Fruit fly (Drosophila melanogaster) whole organism, embryonic: ENCODE results near the gene CG4004.
A peak's percentile ranks its signal among the peaks of the same experiment; 100 is the strongest.

Experiments used
- Asciz ChIP-seq: fragments of 200-800 bp; sonication (Bioruptor generic); optimal IDR thresholded peaks from 2 replicates; lab custom pipeline; 2017; ENCODE audit warnings: missing biosample characterization, mild to moderate bottlenecking, missing genetic modification characterization, missing genetic modification reagents
- Blimp-1 ChIP-seq: fragments of 200-800 bp; sonication (Bioruptor generic); optimal IDR thresholded peaks from 3 replicates; lab custom pipeline; 2018; ENCODE audit warnings: missing biosample characterization, missing genetic modification characterization, mild to moderate bottlenecking, moderate library complexity, missing genetic modification reagents
- CG10147 ChIP-seq: fragments of 200-800 bp; sonication (Bioruptor generic); optimal IDR thresholded peaks from 2 replicates; lab custom pipeline; 2019; ENCODE audit warnings: missing biosample characterization, mild to moderate bottlenecking, missing genetic modification characterization, moderate library complexity
- CG10543 ChIP-seq: fragments of 200-800 bp; sonication (Bioruptor generic); optimal IDR thresholded peaks from 3 replicates; lab custom pipeline; 2017; ENCODE audit warnings: missing biosample characterization, mild to moderate bottlenecking, missing genetic modification characterization, moderate library complexity
- CG10654 ChIP-seq: fragments of 200-800 bp; sonication (Bioruptor generic); optimal IDR thresholded peaks from 2 replicates; lab custom pipeline; 2016; ENCODE audit warnings: missing biosample characterization, missing genetic modification characterization
- CG12769 ChIP-seq: fragments of 200-800 bp; sonication (Bioruptor generic); optimal IDR thresholded peaks from 2 replicates; lab custom pipeline; 2019; ENCODE audit warnings: missing biosample characterization, mild to moderate bottlenecking, missing genetic modification characterization, moderate library complexity
- CG13287 ChIP-seq: fragments of 200-800 bp; sonication (Bioruptor generic); IDR thresholded peaks from 2 replicates; pipeline ENCODE4 v1.3.6; 2022; ENCODE audit warnings: missing biosample characterization, missing genetic modification characterization; ENCODE audit not compliant: partially characterized antibody
- CG13894 ChIP-seq: fragments of 200-800 bp; sonication (Bioruptor generic); optimal IDR thresholded peaks from 3 replicates; lab custom pipeline; 2018; ENCODE audit warnings: missing biosample characterization, mild to moderate bottlenecking, missing genetic modification characterization, moderate library complexity
- CG14710 ChIP-seq: fragments of 200-800 bp; sonication (Bioruptor generic); optimal IDR thresholded peaks from 3 replicates; lab custom pipeline; 2019; ENCODE audit warnings: missing biosample characterization, mild to moderate bottlenecking, missing genetic modification characterization, moderate library complexity
- CG14965 ChIP-seq: fragments of 200-800 bp; sonication (Bioruptor generic); optimal IDR thresholded peaks from 2 replicates; lab custom pipeline; 2016; ENCODE audit warnings: missing biosample characterization, missing genetic modification characterization, borderline replicate concordance
- CG15011 ChIP-seq: fragments of 200-800 bp; sonication (Bioruptor generic); optimal IDR thresholded peaks from 3 replicates; lab custom pipeline; 2018; ENCODE audit warnings: missing biosample characterization, mild to moderate bottlenecking, missing genetic modification characterization
- CG17328 ChIP-seq: fragments of 200-800 bp; sonication (Bioruptor generic); IDR thresholded peaks from 2 replicates; pipeline ENCODE4 v1.3.6; 2022; ENCODE audit warnings: missing biosample characterization, missing genetic modification characterization
- CG17912 ChIP-seq: fragments of 200-800 bp; sonication (Bioruptor generic); optimal IDR thresholded peaks from 2 replicates; lab custom pipeline; 2018; ENCODE audit warnings: missing biosample characterization, mild to moderate bottlenecking, missing genetic modification characterization
- CG1832 ChIP-seq: fragments of 200-800 bp; sonication (Bioruptor generic); optimal IDR thresholded peaks from 2 replicates; lab custom pipeline; 2017; ENCODE audit warnings: missing biosample characterization, mild to moderate bottlenecking, missing genetic modification characterization, inconsistent platforms
- CG18476 ChIP-seq: fragments of 200-800 bp; sonication (Bioruptor generic); optimal IDR thresholded peaks from 2 replicates; lab custom pipeline; 2016; ENCODE audit warnings: missing biosample characterization, mild to moderate bottlenecking, missing genetic modification characterization
- CG2889 ChIP-seq: fragments of 200-800 bp; sonication (Bioruptor generic); IDR thresholded peaks from 3 replicates; pipeline ENCODE4 v1.3.6; 2022; ENCODE audit warnings: missing biosample characterization, missing genetic modification characterization
- CG33213 ChIP-seq: fragments of 200-800 bp; sonication (Bioruptor generic); optimal IDR thresholded peaks from 3 replicates; lab custom pipeline; 2016; ENCODE audit warnings: missing biosample characterization, missing genetic modification characterization
- CG3838 ChIP-seq: fragments of 200-800 bp; sonication (Bioruptor generic); optimal IDR thresholded peaks from 3 replicates; lab custom pipeline; 2016; ENCODE audit warnings: missing biosample characterization, missing genetic modification characterization
- CG3847 ChIP-seq: fragments of 200-800 bp; sonication (Bioruptor generic); IDR thresholded peaks from 2 replicates; pipeline ENCODE4 v1.3.6; 2022; ENCODE audit warnings: missing biosample characterization, missing genetic modification characterization
- CG42726 ChIP-seq: fragments of 200-800 bp; sonication (Bioruptor generic); IDR thresholded peaks from 2 replicates; pipeline ENCODE4 v1.3.6; 2022; ENCODE audit warnings: missing biosample characterization, missing genetic modification characterization; ENCODE audit not compliant: partially characterized antibody
- CG4707 ChIP-seq: fragments of 200-800 bp; sonication (Bioruptor generic); optimal IDR thresholded peaks from 2 replicates; lab custom pipeline; 2018; ENCODE audit warnings: missing biosample characterization, mild to moderate bottlenecking, missing genetic modification characterization, moderate library complexity
- CG4730 ChIP-seq: fragments of 200-800 bp; sonication (Bioruptor generic); IDR thresholded peaks from 2 replicates; pipeline ENCODE4 v1.3.6; 2022; ENCODE audit warnings: missing biosample characterization, missing genetic modification characterization
- CG6175 ChIP-seq: fragments of 200-800 bp; sonication (Bioruptor generic); IDR thresholded peaks from 3 replicates; pipeline ENCODE4 v1.3.6; 2022; ENCODE audit warnings: missing biosample characterization, missing genetic modification characterization
- CG6689 ChIP-seq: fragments of 200-800 bp; sonication (Bioruptor generic); IDR thresholded peaks from 2 replicates; pipeline ENCODE4 v1.3.6; 2022; ENCODE audit warnings: missing biosample characterization, missing genetic modification characterization
- CG7963 ChIP-seq: fragments of 200-800 bp; sonication (Bioruptor generic); IDR thresholded peaks from 3 replicates; pipeline ENCODE4 v1.3.6; 2022; ENCODE audit warnings: missing biosample characterization, missing genetic modification characterization; ENCODE audit not compliant: partially characterized antibody
- CG7987 ChIP-seq: fragments of 200-800 bp; sonication (Bioruptor generic); optimal IDR thresholded peaks from 2 replicates; lab custom pipeline; 2018; ENCODE audit warnings: missing biosample characterization, mild to moderate bottlenecking, missing genetic modification characterization, moderate library complexity
- CG8290 ChIP-seq, 3 experiments: fragments of 200-800 bp; sonication (Bioruptor generic); optimal IDR thresholded peaks; 2 replicates each; lab custom pipeline; 2016 to 2019; ENCODE audit warnings: missing biosample characterization in 3 of 3, missing genetic modification characterization in 3 of 3, mild to moderate bottlenecking in 2 of 3, moderate library complexity in 1 of 3
- CTCF ChIP-seq: fragments of 200-800 bp; sonication (Bioruptor generic); optimal IDR thresholded peaks from 2 replicates; lab custom pipeline; 2017; ENCODE audit warnings: missing biosample characterization, mild to moderate bottlenecking, missing genetic modification characterization, moderate library complexity
- Doc3 ChIP-seq: fragments of 200-800 bp; sonication (Bioruptor generic); IDR thresholded peaks from 3 replicates; pipeline ENCODE4 v1.3.6; 2022; ENCODE audit warnings: missing biosample characterization, missing genetic modification characterization; ENCODE audit not compliant: partially characterized antibody
- Pdp1 ChIP-seq, 2 experiments: fragments of 200-800 bp; sonication (Bioruptor generic); optimal IDR thresholded peaks; 3 replicates each; lab custom pipeline; 2016; ENCODE audit warnings: missing biosample characterization in 2 of 2, missing genetic modification characterization in 2 of 2, mild to moderate bottlenecking in 1 of 2, moderate library complexity in 1 of 2
- Side ChIP-seq: fragments of 200-800 bp; sonication (Bioruptor generic); optimal IDR thresholded peaks from 2 replicates; lab custom pipeline; 2016; ENCODE audit warnings: missing biosample characterization, missing genetic modification characterization
- Sox102F ChIP-seq: fragments of 200-800 bp; sonication (Bioruptor generic); optimal IDR thresholded peaks from 2 replicates; lab custom pipeline; 2018; ENCODE audit warnings: missing biosample characterization, mild to moderate bottlenecking, missing genetic modification characterization, moderate library complexity
- Spps ChIP-seq: fragments of 200-800 bp; sonication (Bioruptor generic); optimal IDR thresholded peaks from 2 replicates; lab custom pipeline; 2018; ENCODE audit warnings: missing biosample characterization, mild to moderate bottlenecking, missing genetic modification characterization
- croc ChIP-seq: fragments of 200-800 bp; sonication (Bioruptor generic); conservative IDR thresholded peaks from 3 replicates; pipeline ENCODE4 v1.3.6; 2022; ENCODE audit warnings: missing biosample characterization, missing genetic modification characterization
- crol ChIP-seq: fragments of 200-800 bp; sonication (Bioruptor generic); IDR thresholded peaks from 2 replicates; pipeline ENCODE4 v1.3.6; 2022; ENCODE audit warnings: missing biosample characterization, missing genetic modification characterization
- crp ChIP-seq, 2 experiments: fragments of 200-800 bp; sonication (Bioruptor generic); optimal IDR thresholded peaks; 2 replicates in 1 of 2; 3 replicates in 1 of 2; lab custom pipeline; 2017; ENCODE audit warnings: missing biosample characterization in 2 of 2, missing genetic modification characterization in 2 of 2, mild to moderate bottlenecking in 1 of 2, moderate library complexity in 1 of 2
- cwo ChIP-seq: fragments of 200-800 bp; sonication (Bioruptor generic); optimal IDR thresholded peaks from 3 replicates; lab custom pipeline; 2017; ENCODE audit warnings: missing biosample characterization, missing genetic modification characterization, mild to moderate bottlenecking, moderate library complexity, missing genetic modification reagents
- en ChIP-seq: fragments of 200-800 bp; sonication (Bioruptor generic); optimal IDR thresholded peaks from 2 replicates; lab custom pipeline; 2016; ENCODE audit warnings: missing biosample characterization, missing genetic modification characterization
- gsb-n ChIP-seq: fragments of 200-800 bp; sonication (Bioruptor generic); optimal IDR thresholded peaks from 3 replicates; lab custom pipeline; 2018; ENCODE audit warnings: missing biosample characterization, mild to moderate bottlenecking, missing genetic modification characterization
- gt ChIP-seq: fragments of 200-800 bp; sonication (Bioruptor generic); IDR thresholded peaks from 2 replicates; pipeline ENCODE4 v1.3.6; 2022; ENCODE audit warnings: missing biosample characterization, missing genetic modification characterization
- inv ChIP-seq: fragments of 200-800 bp; sonication (Bioruptor generic); IDR thresholded peaks from 2 replicates; pipeline ENCODE4 v1.3.6; 2022; ENCODE audit warnings: missing biosample characterization, missing genetic modification characterization; ENCODE audit not compliant: partially characterized antibody
- jigr1 ChIP-seq: fragments of 200-800 bp; sonication (Bioruptor generic); IDR thresholded peaks from 3 replicates; pipeline ENCODE4 v1.3.6; 2022; ENCODE audit warnings: missing biosample characterization, missing genetic modification characterization
- kah ChIP-seq: fragments of 200-800 bp; sonication (Bioruptor generic); optimal IDR thresholded peaks from 2 replicates; lab custom pipeline; 2018; ENCODE audit warnings: missing biosample characterization, mild to moderate bottlenecking, missing genetic modification characterization
- odd ChIP-seq: fragments of 200-800 bp; sonication (Bioruptor generic); optimal IDR thresholded peaks from 2 replicates; lab custom pipeline; 2017; ENCODE audit warnings: missing biosample characterization, mild to moderate bottlenecking, missing genetic modification characterization
- pan ChIP-seq, 4 experiments: fragments of >200 bp in 3 of 4; fragments of 200-800 bp in 1 of 4; sonication (Bioruptor generic) in 1 of 4; optimal IDR thresholded peaks in 3 of 4; IDR thresholded peaks in 1 of 4; 2 replicates each; pipeline versions ENCODE4 v1.3.6 to Lab custom; 2017 to 2022; ENCODE audit warnings: missing biosample characterization in 2 of 4, missing genetic modification characterization in 2 of 4, mixed read lengths in 1 of 4
- pita ChIP-seq: fragments of 200-800 bp; sonication (Bioruptor generic); optimal IDR thresholded peaks from 2 replicates; lab custom pipeline; 2017; ENCODE audit warnings: missing biosample characterization, mild to moderate bottlenecking, missing genetic modification characterization
- sisA ChIP-seq: fragments of 200-800 bp; sonication (Bioruptor generic); IDR thresholded peaks from 2 replicates; pipeline ENCODE4 v1.3.6; 2022; ENCODE audit warnings: missing biosample characterization, missing genetic modification characterization
- z ChIP-seq: fragments of 200-800 bp; sonication (Bioruptor generic); IDR thresholded peaks from 3 replicates; pipeline ENCODE4 v1.3.6; 2022; ENCODE audit warnings: missing biosample characterization, missing genetic modification characterization

CG4004 gene

dm6 chrX:12699095-12699750 lies 44.8 kb upstream of the CG4004 start (continued):
- TF ChIP-seq en (GFP tag; lab: Kevin White, UChicago) (no peak), odd (no peak), CG12769 (tag; lab: Kevin White, UChicago) (no peak), CG6175 (no peak), inv (GFP tag; lab: Robert Waterston, UW) (no peak), z (GFP tag; lab: Robert Waterston, UW) (peak; percentile 53; the same call in 1 of the 3 replicates), Spps (tag; lab: Kevin White, UChicago) (peak; percentile 12), CG18476 (GFP tag; lab: Kevin White, UChicago) (no peak), sisA (GFP tag; lab: Robert Waterston, UW) (peak; percentile 25; the same call in 1 of the 2 replicates), CG7987 (no peak), crp (GFP tag; optimal IDR thresholded peaks at IDR 0.05; lab: Kevin White, UChicago) (no peak), cwo (GFP tag; lab: Kevin White, UChicago) (no peak), gsb-n (tag; lab: Kevin White, UChicago) (no peak), CG3838 (GFP tag; lab: Kevin White, UChicago) (no peak), CG8290 (GFP tag; optimal IDR thresholded peaks at IDR 0.05; lab: Kevin White, UChicago) (no peak), CG8290 (tag; optimal IDR thresholded peaks at IDR 0.05; lab: Kevin White, UChicago) (no peak), kah (GFP tag; lab: Kevin White, UChicago) (no peak), CG3847 (GFP tag; lab: Robert Waterston, UW) (0 out of 2 replicates have a peak, but pooled peaks have one; percentile 20), CG15011 (GFP tag; lab: Kevin White, UChicago) (no peak), CG42726 (no peak), croc (GFP tag; lab: Robert Waterston, UW) (no peak), CG6689 (GFP tag; lab: Robert Waterston, UW) (peak; percentile 44), CG1832 (GFP tag; lab: Kevin White, UChicago) (peak; percentile 17), CTCF (GFP tag; lab: Kevin White, UChicago) (no peak), gt (GFP tag; lab: Robert Waterston, UW) (no peak), CG13894 (no peak), CG10147 (GFP tag; lab: Kevin White, UChicago) (peak; percentile 55), CG7963 (GFP tag; lab: Robert Waterston, UW) (no peak), Side (GFP tag; lab: Kevin White, UChicago) (peak; percentile 9), jigr1 (GFP tag; lab: Robert Waterston, UW) (no peak), Blimp-1 (GFP tag; lab: Kevin White, UChicago) (peak; percentile 34), CG17912 (GFP tag; lab: Kevin White, UChicago) (no peak), Pdp1 (GFP tag; optimal IDR thresholded peaks at IDR 0.05; lab: Kevin White, UChicago) (peak; percentile 23 to 43), CG10654 (GFP tag; lab: Kevin White, UChicago) (no peak), crol (GFP tag; lab: Robert Waterston, UW) (no peak), CG33213 (GFP tag; lab: Kevin White, UChicago) (no peak), CG17328 (peak; percentile 58), CG4707 (no peak), CG4730 (no peak), CG13287 (GFP tag; lab: Robert Waterston, UW) (no peak), CG2889 (GFP tag; lab: Robert Waterston, UW) (peak; percentile 20; the same call in 1 of the 3 replicates), CG14965 (GFP tag; lab: Kevin White, UChicago) (no peak), Doc3 (GFP tag; lab: Robert Waterston, UW) (no peak), Sox102F (GFP tag; lab: Kevin White, UChicago) (peak; percentile 48), CG14710 (tag; lab: Kevin White, UChicago) (peak; percentile 28), CG10543 (GFP tag; lab: Kevin White, UChicago) (no peak), pita (GFP tag; lab: Kevin White, UChicago) (no peak), Asciz (peak; percentile 23), pan (optimal IDR thresholded peaks at IDR 0.05; lab: Kevin White, UChicago) (no peak), pan (GFP tag; optimal IDR thresholded peaks at IDR 0.05 in 1 of 2, IDR thresholded peaks at IDR 0.05 in 1 of 2) (peak in 1 of 2 experiments; percentile 40)
